Worm (Caenorhabditis elegans): ENCODE results near the gene gex-4.

ce11 chrIII:12218078-12218477, 356 bp downstream of the gex-4 start:
- TF ChIP-seq pqm-1 (tag; optimal IDR thresholded peaks at IDR 0.05) (no peak), ztf-16 (tag; optimal IDR thresholded peaks at IDR 0.05) (no peak), elt-2 (tag; optimal IDR thresholded peaks at IDR 0.05) (no peak), pha-4 (tag; optimal IDR thresholded peaks at IDR 0.05) (no peak), hlh-6 (tag; optimal IDR thresholded peaks at IDR 0.05) (no peak), ahr-1 (tag; optimal IDR thresholded peaks at IDR 0.05) (no peak), unc-86 (tag; optimal IDR thresholded peaks at IDR 0.05) (no peak), fkh-10 (GFP tag; optimal IDR thresholded peaks at IDR 0.05) (no peak), nhr-11 (tag; optimal IDR thresholded peaks at IDR 0.05) (no peak)
